Worm (Caenorhabditis elegans): ENCODE measurements around the gene Y4C6B.7.

DNA sequence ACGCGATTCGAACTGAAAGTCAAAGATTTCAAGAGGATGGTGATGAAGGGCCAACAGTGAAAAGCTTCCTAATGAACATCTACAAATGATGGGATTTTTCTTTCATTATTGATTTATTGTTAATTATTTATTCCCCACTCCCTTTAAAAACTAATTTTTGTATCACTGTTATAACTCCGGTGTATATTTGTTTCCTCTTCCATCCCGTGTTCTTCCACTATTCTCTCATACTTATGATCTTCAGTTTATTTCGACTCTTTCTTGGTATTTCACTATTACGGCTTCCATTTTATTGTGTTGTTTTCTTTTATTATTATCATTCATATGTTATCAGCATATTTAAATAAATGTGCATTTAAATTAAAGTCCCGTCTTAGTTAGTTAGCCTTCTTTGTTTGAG, 21.1 kb upstream of the Y4C6B.7 start:
- no peak for TF ChIP-seq ama-1 (optimal IDR thresholded peaks at IDR 0.05)
- no peak for TF ChIP-seq scrt-1 (GFP tag; IDR thresholded peaks at IDR 0.05)
- TF ChIP-seq hmg-4 (GFP tag; optimal IDR thresholded peaks at IDR 0.05) = no peak
- no peak for TF ChIP-seq ceh-36 (tag; optimal IDR thresholded peaks at IDR 0.05)
- no peak for TF ChIP-seq sea-1 (GFP tag; conservative IDR thresholded peaks at IDR 0.05)
- TF ChIP-seq hnd-1 (tag; optimal IDR thresholded peaks at IDR 0.05) = no peak
- no peak for TF ChIP-seq tbx-37 (GFP tag; conservative IDR thresholded peaks at IDR 0.05)
